Fruit fly (Drosophila melanogaster): ENCODE data around the gene CG31909.

The CG31909 gene

dm6 chr2L:7252882-7253281 is 4.4 kb upstream of the CG31909 start, which contains the start of gene CG13786:
Gene CG13786, minus strand, starts transcription at chr2L:7252982.
- TF ChIP-seq Eip75B (GFP tag; optimal IDR thresholded peaks at IDR 0.05) (no peak), net (GFP tag; optimal IDR thresholded peaks at IDR 0.05) (no peak), Sox102F (GFP tag; optimal IDR thresholded peaks at IDR 0.05) (no peak), spab (GFP tag; optimal IDR thresholded peaks at IDR 0.05) (no peak), fkh (GFP tag; optimal IDR thresholded peaks at IDR 0.05) (no peak), CG11762 (GFP tag; optimal IDR thresholded peaks at IDR 0.05; ENCODE audit: insufficient read depth) (no peak), eg (GFP tag; IDR thresholded peaks at IDR 0.05) (no peak), CG10669 (GFP tag; optimal IDR thresholded peaks at IDR 0.05) (no peak), CG8119 (GFP tag; IDR thresholded peaks at IDR 0.05) (no peak), CG3919 (GFP tag; optimal IDR thresholded peaks at IDR 0.05) (no peak), Ets96B (tag; optimal IDR thresholded peaks at IDR 0.05) (no peak), Lpt (GFP tag; optimal IDR thresholded peaks at IDR 0.05) (no peak), Hr4 (GFP tag; optimal IDR thresholded peaks at IDR 0.05) (no peak), CG15336 (GFP tag; IDR thresholded peaks at IDR 0.05) (no peak), esn (GFP tag; optimal IDR thresholded peaks at IDR 0.05) (no peak), Hr38 (GFP tag; optimal IDR thresholded peaks at IDR 0.05) (no peak), CG6163 (GFP tag; IDR thresholded peaks at IDR 0.05) (no peak), Gug (GFP tag; IDR thresholded peaks at IDR 0.05) (no peak)

- TF ChIP-seq fkh (GFP tag; optimal IDR thresholded peaks at IDR 0.05) (peak; percentile 61), salr (GFP tag; optimal IDR thresholded peaks at IDR 0.05) (no peak), CG11902 (GFP tag; optimal IDR thresholded peaks at IDR 0.05) (no peak), Sox15 (GFP tag; optimal IDR thresholded peaks at IDR 0.05) (no peak), net (GFP tag; optimal IDR thresholded peaks at IDR 0.05) (no peak)
Measured at dm6 chr2L:7254712-7255183, 2.6 kb upstream of the CG31909 start.

- TF ChIP-seq CG6163 (GFP tag; IDR thresholded peaks at IDR 0.05) = no peak
- no peak for TF ChIP-seq Ets21C (GFP tag; optimal IDR thresholded peaks at IDR 0.05)
- TF ChIP-seq Sox15 (GFP tag; optimal IDR thresholded peaks at IDR 0.05) = no peak
- TF ChIP-seq CG9139 (GFP tag; optimal IDR thresholded peaks at IDR 0.05) = no peak
- TF ChIP-seq CG6276 (GFP tag; optimal IDR thresholded peaks at IDR 0.05) = no peak
- no peak for TF ChIP-seq Eip78C (GFP tag)
- TF ChIP-seq CG8319 (GFP tag; optimal IDR thresholded peaks at IDR 0.05) = no peak
- no peak for TF ChIP-seq Hr39 (GFP tag; optimal IDR thresholded peaks at IDR 0.05)
- no peak for TF ChIP-seq Blimp-1 (GFP tag; optimal IDR thresholded peaks at IDR 0.05)
- TF ChIP-seq CG6792 (GFP tag; optimal IDR thresholded peaks at IDR 0.05) = no peak
- TF ChIP-seq Smox (GFP tag; optimal IDR thresholded peaks at IDR 0.05) = no peak
- no peak for TF ChIP-seq vri (GFP tag; optimal IDR thresholded peaks at IDR 0.05)
- TF ChIP-seq topi (GFP tag; optimal IDR thresholded peaks at IDR 0.05) = no peak
- no peak for TF ChIP-seq CG10631 (GFP tag; optimal IDR thresholded peaks at IDR 0.05)
- TF ChIP-seq esn (GFP tag; optimal IDR thresholded peaks at IDR 0.05) = no peak
Measured at dm6 chr2L:7256144-7256543, 1.2 kb upstream of the CG31909 start.

dm6 chr2L:7258105-7258504 is 793 bp downstream of the CG31909 start:
- TF ChIP-seq CG11902 (GFP tag; optimal IDR thresholded peaks at IDR 0.05) (peak; percentile 11), Met (GFP tag; optimal IDR thresholded peaks at IDR 0.05) (peak; percentile 29), lz (GFP tag; optimal IDR thresholded peaks at IDR 0.05) (peak; percentile 60), Hr39 (GFP tag; optimal IDR thresholded peaks at IDR 0.05) (peak; percentile 68), CG6792 (GFP tag; optimal IDR thresholded peaks at IDR 0.05) (peak; percentile 15), CG6854 (GFP tag; optimal IDR thresholded peaks at IDR 0.05) (no peak), OdsH (GFP tag; optimal IDR thresholded peaks at IDR 0.05) (peak; percentile 38), CG3919 (GFP tag; optimal IDR thresholded peaks at IDR 0.05) (peak; percentile 47), pdm3 (GFP tag; optimal IDR thresholded peaks at IDR 0.05) (peak; percentile 46), acj6 (GFP tag; optimal IDR thresholded peaks at IDR 0.05) (peak; percentile 25), Ets21C (GFP tag; optimal IDR thresholded peaks at IDR 0.05) (peak; percentile 23), CG11294 (GFP tag; IDR thresholded peaks at IDR 0.05) (no peak), CG8319 (GFP tag; optimal IDR thresholded peaks at IDR 0.05) (no peak), cyc (GFP tag; optimal IDR thresholded peaks at IDR 0.05) (peak; percentile 65), CG15336 (GFP tag; IDR thresholded peaks at IDR 0.05) (no peak), CG31627 (GFP tag; optimal IDR thresholded peaks at IDR 0.05) (peak; percentile 76)
